Worm (Caenorhabditis elegans) whole organism, L3 larva: ENCODE data around the gene slc-36.3.

Experiments used
- egl-27 ChIP-seq: sonication (generic microtip); optimal IDR thresholded peaks from 4 replicates; lab custom pipeline; 2017; ENCODE audit warnings: missing biosample characterization, missing genetic modification reagents, missing genetic modification characterization
- elt-1 ChIP-seq: fragments of 150-350 bp; optimal IDR thresholded peaks from 2 replicates; lab custom pipeline; 2014; ENCODE audit warnings: missing biosample characterization, missing genetic modification characterization
- eor-1 ChIP-seq, 2 experiments: fragments of 150-350 bp; optimal IDR thresholded peaks; 2 replicates each; lab custom pipeline; 2014 to 2018; ENCODE audit warnings: missing biosample characterization in 2 of 2, missing genetic modification characterization in 2 of 2
- fkh-2 ChIP-seq: fragments of 150-350 bp; optimal IDR thresholded peaks from 2 replicates; lab custom pipeline; 2014; ENCODE audit warnings: missing biosample characterization, missing genetic modification reagents, missing genetic modification characterization
- jun-1 ChIP-seq: fragments of 150-350 bp; optimal IDR thresholded peaks from 2 replicates; lab custom pipeline; 2014; ENCODE audit warnings: missing biosample characterization, missing genetic modification reagents, missing genetic modification characterization
- lin-39 ChIP-seq: fragments of 150-350 bp; optimal IDR thresholded peaks from 2 replicates; lab custom pipeline; 2018; ENCODE audit warnings: missing biosample characterization, missing genetic modification reagents, missing genetic modification characterization
- nhr-12 ChIP-seq: fragments of 150-350 bp; optimal IDR thresholded peaks from 2 replicates; lab custom pipeline; 2014; ENCODE audit warnings: missing biosample characterization, missing genetic modification characterization
- nhr-28 ChIP-seq: fragments of 150-350 bp; optimal IDR thresholded peaks from 2 replicates; lab custom pipeline; 2014; ENCODE audit warnings: missing biosample characterization, missing genetic modification characterization
- pqm-1 ChIP-seq: fragments of 150-350 bp; optimal IDR thresholded peaks from 2 replicates; lab custom pipeline; 2017; ENCODE audit warnings: missing biosample characterization, missing genetic modification characterization, inconsistent platforms
- snpc-4 ChIP-seq: fragments of 150-350 bp; optimal IDR thresholded peaks from 2 replicates; lab custom pipeline; 2014; ENCODE audit warnings: missing biosample characterization, missing genetic modification characterization
- tbx-2 ChIP-seq: sonication (generic microtip); optimal IDR thresholded peaks from 2 replicates; lab custom pipeline; 2016; ENCODE audit warnings: mild to moderate bottlenecking, missing genetic modification characterization, missing compliant biosample characterization
- unc-39 ChIP-seq: sonication (generic microtip); optimal IDR thresholded peaks from 4 replicates; lab custom pipeline; 2017; ENCODE audit warnings: missing biosample characterization, missing genetic modification characterization
- ztf-11 ChIP-seq: fragments of 150-350 bp; optimal IDR thresholded peaks from 2 replicates; lab custom pipeline; 2014; ENCODE audit warnings: missing biosample characterization, missing genetic modification characterization

DNA sequence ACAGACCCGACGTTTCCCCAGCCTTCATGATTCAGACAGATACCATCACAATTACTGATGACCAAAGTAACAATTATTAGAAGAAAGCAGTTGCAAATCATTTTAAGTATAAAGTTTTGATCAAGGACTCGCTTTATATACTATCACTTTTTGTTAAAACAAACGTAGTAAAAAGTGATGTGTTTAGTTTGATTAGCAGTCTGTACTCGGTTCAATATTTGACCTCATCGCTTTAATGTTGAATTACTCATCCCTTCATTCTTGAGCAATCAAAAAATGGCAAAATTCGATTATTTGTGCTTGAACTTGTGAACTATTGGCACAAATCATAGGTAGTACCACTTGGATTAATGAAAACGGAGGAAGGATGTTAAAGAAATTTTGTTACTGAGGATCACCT, 14.3 kb upstream of the slc-36.3 start, which contains the start of gene abf-4:
- TF ChIP-seq tbx-2 (tag; lab: Kevin White, UChicago), result no peak
- no peak for TF ChIP-seq pqm-1
- TF ChIP-seq lin-39 (tag; lab: Kevin White, UChicago), result no peak
- TF ChIP-seq ztf-11, result no peak
- no peak for TF ChIP-seq nhr-12 (tag; lab: Kevin White, UChicago)
- TF ChIP-seq snpc-4 (tag; lab: Kevin White, UChicago), result no peak
- no peak for TF ChIP-seq jun-1
- TF ChIP-seq egl-27 (tag; lab: Kevin White, UChicago), result no peak
- TF ChIP-seq fkh-2 (tag; lab: Kevin White, UChicago), result no peak
- TF ChIP-seq elt-1 (tag; lab: Kevin White, UChicago), result no peak
- no peak for TF ChIP-seq nhr-28 (tag; lab: Kevin White, UChicago)
- TF ChIP-seq unc-39 (tag; lab: Kevin White, UChicago), result no peak
- TF ChIP-seq eor-1 (tag; optimal IDR thresholded peaks at IDR 0.05; lab: Kevin White, UChicago), result no peak
